Fruit fly (Drosophila melanogaster): Measurements from ENCODE around the gene Hipk.
A peak's percentile ranks its signal among the peaks of the same experiment; 100 is the strongest.

The Hipk gene

dm6 chr3L:540432-540973 lies 2.4 kb upstream of the Hipk start, which contains the start of the genes klar and BORCS6 (continued):
- TF ChIP-seq oc (tag; optimal IDR thresholded peaks at IDR 0.05) = no peak
- peak; percentile 8 for TF ChIP-seq Sry-β (GFP tag; optimal IDR thresholded peaks at IDR 0.05)
- TF ChIP-seq emc (GFP tag; optimal IDR thresholded peaks at IDR 0.05) = peak; percentile 46
- peak; percentile 37 for TF ChIP-seq twi (tag; optimal IDR thresholded peaks at IDR 0.05)
- peak; percentile 46 for TF ChIP-seq CG12155 (GFP tag; optimal IDR thresholded peaks at IDR 0.05)
- TF ChIP-seq so (GFP tag; IDR thresholded peaks at IDR 0.05) = no peak
- TF ChIP-seq h (optimal IDR thresholded peaks at IDR 0.05) = no peak
- peak; percentile 61 for TF ChIP-seq CG13775 (GFP tag; optimal IDR thresholded peaks at IDR 0.05)
- TF ChIP-seq D19A (tag; optimal IDR thresholded peaks at IDR 0.05) = no peak
- no peak for TF ChIP-seq D19B (GFP tag; optimal IDR thresholded peaks at IDR 0.05)
- TF ChIP-seq CG10979 (tag; optimal IDR thresholded peaks at IDR 0.05) = peak; percentile 21
- TF ChIP-seq ci (GFP tag; IDR thresholded peaks at IDR 0.05) = peak; percentile 71; the same call in 2 of the 3 replicates
- TF ChIP-seq Awh (GFP tag; IDR thresholded peaks at IDR 0.05) = no peak
- 0 out of 2 replicates have a peak, but pooled peaks have one; percentile 7 for TF ChIP-seq stc (GFP tag; IDR thresholded peaks at IDR 0.05)
- TF ChIP-seq CG5245 (GFP tag; optimal IDR thresholded peaks at IDR 0.05) = peak; percentile 23
- peak; percentile 42 for TF ChIP-seq CG12071 (GFP tag; optimal IDR thresholded peaks at IDR 0.05)
- peak; percentile 32 for TF ChIP-seq CG12744 (GFP tag; optimal IDR thresholded peaks at IDR 0.05)
- TF ChIP-seq dysf (GFP tag; IDR thresholded peaks at IDR 0.05) = peak; percentile 42; the same call in 1 of the 3 replicates
- peak; percentile 99 for TF ChIP-seq CG17802 (tag; optimal IDR thresholded peaks at IDR 0.05)
- TF ChIP-seq CrebB (tag; optimal IDR thresholded peaks at IDR 0.05) = peak; percentile 41
- peak; percentile 98 for TF ChIP-seq sna (GFP tag; IDR thresholded peaks at IDR 0.05; ENCODE audit: partially characterized antibody)
- peak in 1 of 3 experiments; percentile 91 for TF ChIP-seq Stat92E (GFP tag; optimal IDR thresholded peaks at IDR 0.05)
- TF ChIP-seq CG13894 (tag; optimal IDR thresholded peaks at IDR 0.05) = peak; percentile 74
- TF ChIP-seq peb (GFP tag; IDR thresholded peaks at IDR 0.05) = 0 out of 2 replicates have a peak, but pooled peaks have one; percentile 8
- TF ChIP-seq CG4707 (GFP tag; optimal IDR thresholded peaks at IDR 0.05) = peak; percentile 27
- peak; percentile 29 for TF ChIP-seq CG6854 (GFP tag; optimal IDR thresholded peaks at IDR 0.05)
- peak; percentile 99 for TF ChIP-seq CG13287 (GFP tag; IDR thresholded peaks at IDR 0.05; ENCODE audit: partially characterized antibody)
- TF ChIP-seq CG11504 (tag; optimal IDR thresholded peaks at IDR 0.05) = peak; percentile 61
- TF ChIP-seq dmrt11E (tag; optimal IDR thresholded peaks at IDR 0.05) = peak; percentile 42
- peak; percentile 45 for TF ChIP-seq CG31441 (GFP tag; IDR thresholded peaks at IDR 0.05)
- TF ChIP-seq CG2875 (GFP tag; optimal IDR thresholded peaks at IDR 0.05) = peak; percentile 21
- peak; percentile 64 for TF ChIP-seq tx (GFP tag; optimal IDR thresholded peaks at IDR 0.05)
- TF ChIP-seq Blimp-1 (GFP tag; optimal IDR thresholded peaks at IDR 0.05) = peak; percentile 29
- peak; percentile 78 for TF ChIP-seq Myb (GFP tag; optimal IDR thresholded peaks at IDR 0.05)
- TF ChIP-seq grn (GFP tag; optimal IDR thresholded peaks at IDR 0.05) = peak; percentile 26
- TF ChIP-seq Hr78 (GFP tag; optimal IDR thresholded peaks at IDR 0.05) = peak in 1 of 2 experiments; percentile 6
- no peak for TF ChIP-seq TFAM (GFP tag; optimal IDR thresholded peaks at IDR 0.05)
- TF ChIP-seq CG11560 (tag; IDR thresholded peaks at IDR 0.05) = peak; percentile 99
- TF ChIP-seq Hr51 (GFP tag; optimal IDR thresholded peaks at IDR 0.05) = peak; percentile 42 to 63
- TF ChIP-seq gem (tag; optimal IDR thresholded peaks at IDR 0.05) = peak; percentile 66
- peak; percentile 27 for TF ChIP-seq CG18262 (tag; optimal IDR thresholded peaks at IDR 0.05)
- TF ChIP-seq CG1603 (tag; optimal IDR thresholded peaks at IDR 0.05) = peak; percentile 89
- no peak for TF ChIP-seq wdn (GFP tag; IDR thresholded peaks at IDR 0.05)
- peak; percentile 38 for TF ChIP-seq Atf-2 (GFP tag; optimal IDR thresholded peaks at IDR 0.05)
- TF ChIP-seq bsh (GFP tag; optimal IDR thresholded peaks at IDR 0.05) = peak in 1 of 2 experiments; percentile 26
- no peak for TF ChIP-seq ara (GFP tag; IDR thresholded peaks at IDR 0.05)
- no peak for TF ChIP-seq CkIIα-i1 (GFP tag; IDR thresholded peaks at IDR 0.05)
- TF ChIP-seq CG2129 (GFP tag; IDR thresholded peaks at IDR 0.05; ENCODE audit: partially characterized antibody) = peak; percentile 98
- TF ChIP-seq CG8359 (GFP tag; optimal IDR thresholded peaks at IDR 0.05; ENCODE audit: borderline replicate concordance) = no peak

All from whole organism, embryonic.